Worm (Caenorhabditis elegans) whole organism, midembryonic: ENCODE measurements around the gene M6.11.

ENCODE experiments used
- T22C8.4 ChIP-seq: fragments of 200-800 bp; sonication (Bioruptor generic); IDR thresholded peaks from 2 replicates; pipeline ENCODE4 v1.3.6; 2022; ENCODE audit warnings: missing genetic modification characterization, missing compliant biosample characterization
- cog-1 ChIP-seq: sonication (generic microtip); optimal IDR thresholded peaks from 2 replicates; lab custom pipeline; 2016; ENCODE audit warnings: missing genetic modification characterization, missing compliant biosample characterization
- ztf-23 ChIP-seq: fragments of 200-800 bp; sonication (Bioruptor generic); IDR thresholded peaks from 2 replicates; pipeline ENCODE4 v1.3.6; 2022; ENCODE audit warnings: missing genetic modification reagents, missing genetic modification characterization, missing compliant biosample characterization
- ztf-29 ChIP-seq: fragments of 200-800 bp; sonication (Bioruptor generic); IDR thresholded peaks from 2 replicates; pipeline ENCODE4 v1.3.6; 2022; ENCODE audit warnings: missing genetic modification reagents, missing genetic modification characterization, missing compliant biosample characterization

- TF ChIP-seq ztf-29 (GFP tag; lab: Robert Waterston, UW) (no peak), T22C8.4 (GFP tag; lab: Robert Waterston, UW) (no peak), cog-1 (tag; lab: Kevin White, UChicago) (no peak), ztf-23 (GFP tag; lab: Robert Waterston, UW) (no peak)
Measured at ce11 chrX:655884-656283, 14.5 kb upstream of the M6.11 start, which contains the start of gene lpr-7.
